Worm (Caenorhabditis elegans) whole organism, L1 larva: ENCODE data around the gene W04E12.5.

Source experiments
- ces-1 ChIP-seq: fragments of 150-350 bp; optimal IDR thresholded peaks from 2 replicates; lab custom pipeline; 2014; ENCODE audit warnings: missing biosample characterization, missing genetic modification reagents, missing genetic modification characterization
- elt-3 ChIP-seq, 6 experiments: fragments of 150-350 bp in 1 of 6; sonication (generic microtip); optimal IDR thresholded peaks; 2 replicates each; lab custom pipeline; 2017 to 2018; ENCODE audit warnings: missing biosample characterization in 6 of 6, missing genetic modification characterization in 6 of 6, inconsistent platforms in 1 of 6
- mef-2 ChIP-seq: fragments of 150-350 bp; optimal IDR thresholded peaks from 2 replicates; lab custom pipeline; 2014; ENCODE audit warnings: missing biosample characterization, missing genetic modification characterization
- snpc-4 ChIP-seq: fragments of 150-350 bp; optimal IDR thresholded peaks from 2 replicates; lab custom pipeline; 2014; ENCODE audit warnings: missing biosample characterization, missing genetic modification characterization
- unc-130 ChIP-seq: fragments of 150-350 bp; optimal IDR thresholded peaks from 2 replicates; lab custom pipeline; 2017; ENCODE audit warnings: missing biosample characterization, missing genetic modification characterization, inconsistent platforms
- unc-86 ChIP-seq: sonication (generic microtip); optimal IDR thresholded peaks from 2 replicates; lab custom pipeline; 2016; ENCODE audit warnings: missing genetic modification characterization, missing compliant biosample characterization

DNA sequence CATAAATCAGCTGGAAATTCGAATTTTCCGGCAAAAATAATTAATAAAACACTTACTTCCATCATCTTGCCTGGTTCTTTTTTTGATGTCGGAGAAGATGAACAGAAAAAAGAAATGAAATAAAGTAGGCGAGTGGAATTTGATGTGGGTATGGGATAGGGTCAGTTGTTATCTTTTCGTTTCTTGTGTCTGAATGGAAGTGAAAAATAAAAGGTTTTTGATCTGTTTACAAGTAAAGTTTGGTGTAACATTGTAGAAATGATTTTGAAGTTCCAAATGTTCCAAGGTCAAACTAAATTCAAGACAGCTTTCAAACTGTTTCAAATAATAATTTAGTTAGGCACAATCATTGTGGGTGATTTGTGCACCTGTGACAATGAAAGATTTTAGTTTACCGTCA, 8.5 kb upstream of the W04E12.5 start, which contains the start of gene W04E12.7:
- TF ChIP-seq elt-3 (tag; optimal IDR thresholded peaks at IDR 0.05; lab: Kevin White, UChicago) (no peak), unc-86 (tag; lab: Kevin White, UChicago) (no peak), ces-1 (GFP tag; lab: Kevin White, UChicago) (no peak), snpc-4 (no peak), unc-130 (tag; lab: Kevin White, UChicago) (no peak), mef-2 (no peak)
